Worm (Caenorhabditis elegans): ENCODE measurements around the gene ostb-1.
A peak's percentile ranks its signal among the peaks of the same experiment; 100 is the strongest.

ostb-1 gene

DNA sequence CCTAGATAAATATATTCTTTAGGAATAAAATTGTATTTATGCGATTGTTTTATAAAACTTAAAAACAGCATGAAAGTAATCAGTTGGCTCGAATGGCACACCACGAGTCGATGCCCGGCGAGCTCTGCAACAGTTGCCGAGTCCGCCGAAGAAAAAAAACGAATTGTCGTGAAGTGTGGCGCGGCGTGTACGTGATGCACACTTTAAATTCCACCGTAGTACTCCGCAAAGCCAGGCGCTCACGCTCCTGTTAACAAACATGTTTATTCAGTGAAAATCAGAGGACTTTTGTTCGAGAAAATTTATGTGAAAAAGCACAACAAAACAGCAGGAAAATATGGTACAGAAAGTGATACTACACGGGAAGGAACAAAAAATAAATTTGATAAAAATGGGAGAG, 6.3 kb downstream of the ostb-1 start:
- TF ChIP-seq dox-1 (GFP tag; IDR thresholded peaks at IDR 0.05) (0 out of 2 replicates have a peak, but pooled peaks have one; percentile 7), hsf-1 (GFP tag; IDR thresholded peaks at IDR 0.05) (no peak), ekl-4 (GFP tag; IDR thresholded peaks at IDR 0.05) (peak; percentile 54; the same call in 1 of the 2 replicates), attf-5 (GFP tag; optimal IDR thresholded peaks at IDR 0.05) (peak; percentile 65), lin-26 (GFP tag; IDR thresholded peaks at IDR 0.05) (peak; percentile 28; the same call in 1 of the 2 replicates), mes-4 (tag; optimal IDR thresholded peaks at IDR 0.05) (no peak), hmg-1.2 (GFP tag; IDR thresholded peaks at IDR 0.05) (peak; percentile 42; the same call in 1 of the 2 replicates), pbrm-1 (GFP tag; IDR thresholded peaks at IDR 0.05) (peak; percentile 63; the same call in 1 of the 2 replicates), F33H1.4 (GFP tag; IDR thresholded peaks at IDR 0.05) (peak; percentile 30; the same call in 1 of the 2 replicates), ceh-100 (GFP tag; IDR thresholded peaks at IDR 0.05) (peak; percentile 49; the same call in 1 of the 2 replicates), cebp-1 (GFP tag; IDR thresholded peaks at IDR 0.05) (no peak), cebp-1 (tag; optimal IDR thresholded peaks at IDR 0.05) (peak; percentile 56), B0336.3 (GFP tag; IDR thresholded peaks at IDR 0.05) (0 out of 2 replicates have a peak, but pooled peaks have one; percentile 37), F49E8.2 (tag; optimal IDR thresholded peaks at IDR 0.05; ENCODE audit: insufficient read depth) (no peak), lin-54 (GFP tag; optimal IDR thresholded peaks at IDR 0.05) (peak; percentile 51), athp-1 (tag; optimal IDR thresholded peaks at IDR 0.05) (peak; percentile 68), mcd-1 (GFP tag; IDR thresholded peaks at IDR 0.05) (0 out of 2 replicates have a peak, but pooled peaks have one; percentile 24), tbp1 (GFP tag; optimal IDR thresholded peaks at IDR 0.05) (peak; percentile 20), Y56A3A.18 (GFP tag; IDR thresholded peaks at IDR 0.05) (0 out of 2 replicates have a peak, but pooled peaks have one; percentile 37), atf-7 (tag; optimal IDR thresholded peaks at IDR 0.05) (no peak), lsl-1 (GFP tag; optimal IDR thresholded peaks at IDR 0.05) (peak; percentile 80), hrde-1 (tag; optimal IDR thresholded peaks at IDR 0.05; ENCODE audit: borderline replicate concordance) (peak; percentile 12), sptf-2 (GFP tag; optimal IDR thresholded peaks at IDR 0.05) (no peak), Y95B8A.8 (GFP tag; IDR thresholded peaks at IDR 0.05) (peak; percentile 18; the same call in 1 of the 2 replicates), snpc-4 (GFP tag; optimal IDR thresholded peaks at IDR 0.05) (no peak), snpc-4 (tag; optimal IDR thresholded peaks at IDR 0.05) (peak in 1 of 4 experiments; percentile 39), nhr-120 (GFP tag; IDR thresholded peaks at IDR 0.05) (no peak), repo-1 (tag; optimal IDR thresholded peaks at IDR 0.05) (no peak), attf-3 (GFP tag; conservative IDR thresholded peaks at IDR 0.05) (peak; percentile 73), D2030.7 (GFP tag; IDR thresholded peaks at IDR 0.05) (peak; percentile 33; the same call in 1 of the 2 replicates), K12H6.12 (tag; optimal IDR thresholded peaks at IDR 0.05) (peak; percentile 31), mxl-1 (tag; optimal IDR thresholded peaks at IDR 0.05) (no peak), lir-1 (GFP tag; conservative IDR thresholded peaks at IDR 0.05) (no peak), nhr-90 (tag; optimal IDR thresholded peaks at IDR 0.05) (no peak), ztf-18 (tag; optimal IDR thresholded peaks at IDR 0.05) (peak; percentile 1), madf-6 (GFP tag; IDR thresholded peaks at IDR 0.05) (peak; percentile 64), xnd-1 (tag; optimal IDR thresholded peaks at IDR 0.05) (peak; percentile 33), tlf-1 (GFP tag; optimal IDR thresholded peaks at IDR 0.05) (peak; percentile 32)

DNA sequence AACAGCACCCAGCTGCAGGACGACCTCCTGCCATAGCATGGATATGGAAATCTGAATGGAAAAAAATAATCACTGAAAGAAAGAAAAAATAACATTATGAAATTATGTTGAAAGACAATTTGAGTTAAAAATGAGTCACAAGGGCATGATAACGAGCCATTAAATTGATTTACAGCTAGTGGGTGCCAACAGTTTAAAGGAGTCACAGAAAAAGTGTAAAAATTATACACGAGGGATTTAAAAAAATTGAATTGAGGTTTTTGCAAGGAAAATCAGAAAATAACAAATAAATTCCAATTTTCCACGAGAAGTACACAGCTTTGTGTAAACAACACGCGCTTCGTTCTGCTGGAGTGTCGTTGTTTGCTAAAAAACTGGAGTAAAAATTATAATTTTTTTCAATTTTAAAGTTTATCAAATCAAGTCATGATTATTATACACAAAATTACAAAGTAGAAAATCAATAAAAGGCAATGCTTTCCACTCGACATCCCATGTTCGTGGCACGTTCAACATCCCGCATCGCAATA, 9.6 kb downstream of the ostb-1 start, which contains the start of gene T01H3.3:
Gene T01H3.3, minus strand, starts transcription at position 51 of the 530 bp plus-strand sequence.
- TF ChIP-seq nhr-90 (tag; optimal IDR thresholded peaks at IDR 0.05), result no peak
- TF ChIP-seq F23B12.7 (tag; optimal IDR thresholded peaks at IDR 0.05; ENCODE audit: insufficient read depth), result peak; percentile 27
- TF ChIP-seq attf-3 (GFP tag; conservative IDR thresholded peaks at IDR 0.05), result peak; percentile 91
- no peak for TF ChIP-seq ceh-40 (GFP tag; IDR thresholded peaks at IDR 0.05)
- TF ChIP-seq cebp-1 (GFP tag; IDR thresholded peaks at IDR 0.05), result no peak
- peak; percentile 15 for TF ChIP-seq cebp-1 (tag; optimal IDR thresholded peaks at IDR 0.05)
